Fruit fly (Drosophila melanogaster): ENCODE results near the gene MSBP.

- no peak for TF ChIP-seq CG8319 (GFP tag; optimal IDR thresholded peaks at IDR 0.05)
- peak; percentile 21 for TF ChIP-seq achi (GFP tag; optimal IDR thresholded peaks at IDR 0.05)
- TF ChIP-seq vri (GFP tag; optimal IDR thresholded peaks at IDR 0.05) = no peak
- TF ChIP-seq CG31627 (GFP tag; optimal IDR thresholded peaks at IDR 0.05) = peak; percentile 26
- TF ChIP-seq cyc (GFP tag; optimal IDR thresholded peaks at IDR 0.05) = peak; percentile 29
- TF ChIP-seq CG6276 (GFP tag; optimal IDR thresholded peaks at IDR 0.05) = no peak
- TF ChIP-seq dac (GFP tag; optimal IDR thresholded peaks at IDR 0.05) = no peak
- TF ChIP-seq salr (GFP tag; optimal IDR thresholded peaks at IDR 0.05) = peak in 1 of 2 experiments; percentile 24
- TF ChIP-seq Lpt (GFP tag; optimal IDR thresholded peaks at IDR 0.05) = peak; percentile 3
- no peak for TF ChIP-seq CG6854 (GFP tag; optimal IDR thresholded peaks at IDR 0.05)
- TF ChIP-seq ss (GFP tag; optimal IDR thresholded peaks at IDR 0.05) = peak in 1 of 2 experiments; percentile 45
Measured at dm6 chrX:15889780-15890608, at the start of gene MSBP, which contains the start of gene CG15916.
